Fruit fly (Drosophila melanogaster): Measurements from ENCODE around the gene CG11698.

dm6 chr3R:8275031-8275430 is 37.0 kb upstream of the CG11698 start:
- TF ChIP-seq CG17806 (tag; optimal IDR thresholded peaks at IDR 0.05) (no peak), Pif1A (GFP tag; optimal IDR thresholded peaks at IDR 0.05) (no peak), CG15710 (tag; optimal IDR thresholded peaks at IDR 0.05) (no peak)
